Worm (Caenorhabditis elegans) whole organism, midembryonic: ENCODE results near the gene ivd-1.

ENCODE experiments used
- T22C8.4 ChIP-seq: fragments of 200-800 bp; sonication (Bioruptor generic); IDR thresholded peaks from 2 replicates; pipeline ENCODE4 v1.3.6; 2022; ENCODE audit warnings: missing genetic modification characterization, missing compliant biosample characterization
- cog-1 ChIP-seq: sonication (generic microtip); optimal IDR thresholded peaks from 2 replicates; lab custom pipeline; 2016; ENCODE audit warnings: missing genetic modification characterization, missing compliant biosample characterization
- flt-1 ChIP-seq: fragments of 200-800 bp; sonication (Bioruptor generic); IDR thresholded peaks from 2 replicates; pipeline ENCODE4 v1.3.6; 2022; ENCODE audit warnings: missing genetic modification characterization, missing compliant biosample characterization
- klf-2 ChIP-seq: fragments of 200-800 bp; sonication (Bioruptor generic); conservative IDR thresholded peaks from 2 replicates; pipeline ENCODE4 v1.3.6; 2022; ENCODE audit warnings: missing genetic modification reagents, missing genetic modification characterization, missing compliant biosample characterization
- med-1 ChIP-seq: sonication (generic microtip); optimal IDR thresholded peaks from 2 replicates; lab custom pipeline; 2017; ENCODE audit warnings: missing genetic modification characterization, mild to moderate bottlenecking, missing compliant biosample characterization, antibody characterized with exemption, missing genetic modification reagents; ENCODE audit not compliant: insufficient read depth
- ref-1 ChIP-seq: fragments of 200-800 bp; sonication (Bioruptor generic); conservative IDR thresholded peaks from 2 replicates; pipeline ENCODE4 v1.3.6; 2022; ENCODE audit warnings: missing genetic modification reagents, missing genetic modification characterization, missing compliant biosample characterization
- tab-1 ChIP-seq: fragments of 200-800 bp; sonication (Bioruptor generic); IDR thresholded peaks from 2 replicates; pipeline ENCODE4 v1.3.6; 2022; ENCODE audit warnings: missing genetic modification characterization, missing compliant biosample characterization
- ztf-23 ChIP-seq: fragments of 200-800 bp; sonication (Bioruptor generic); IDR thresholded peaks from 2 replicates; pipeline ENCODE4 v1.3.6; 2022; ENCODE audit warnings: missing genetic modification reagents, missing genetic modification characterization, missing compliant biosample characterization
- ztf-29 ChIP-seq: fragments of 200-800 bp; sonication (Bioruptor generic); IDR thresholded peaks from 2 replicates; pipeline ENCODE4 v1.3.6; 2022; ENCODE audit warnings: missing genetic modification reagents, missing genetic modification characterization, missing compliant biosample characterization

DNA sequence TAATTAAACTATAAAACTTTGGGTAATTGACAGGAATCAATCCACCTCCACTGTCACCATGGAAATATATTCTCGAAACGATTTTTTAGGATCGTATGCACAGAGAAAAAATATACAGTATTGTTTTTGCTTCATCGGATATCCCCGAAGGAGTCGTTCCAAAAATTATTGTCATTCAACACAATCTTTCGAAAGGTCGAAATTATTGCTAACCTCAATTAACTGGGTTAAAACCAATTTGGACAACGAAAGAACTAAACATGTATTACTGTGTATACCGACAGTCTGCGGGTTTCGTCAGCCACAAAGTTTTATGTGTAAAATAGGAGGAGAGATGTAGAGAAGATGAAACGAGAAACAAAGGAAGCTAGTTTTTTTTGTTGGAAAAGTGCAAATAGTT lies 25.4 kb downstream of the ivd-1 start:
- TF ChIP-seq flt-1 (GFP tag; lab: Robert Waterston, UW) (no peak), ztf-23 (GFP tag; lab: Robert Waterston, UW) (no peak), med-1 (no peak), klf-2 (GFP tag; lab: Robert Waterston, UW) (no peak), cog-1 (no peak), T22C8.4 (GFP tag; lab: Robert Waterston, UW) (no peak), ref-1 (GFP tag; lab: Robert Waterston, UW) (no peak), ztf-29 (GFP tag; lab: Robert Waterston, UW) (no peak), tab-1 (GFP tag; lab: Robert Waterston, UW) (no peak)
